Worm (Caenorhabditis elegans) whole organism, mixed stage, embryonic: Measurements from ENCODE around the gene helq-1.

Source experiments
- M03D4.4 ChIP-seq: sonication (generic microtip); optimal IDR thresholded peaks from 2 replicates; lab custom pipeline; 2017; ENCODE audit warnings: mild to moderate bottlenecking, missing genetic modification characterization, missing compliant biosample characterization
- bed-3 ChIP-seq: fragments of 200-800 bp; sonication (Bioruptor generic); optimal IDR thresholded peaks from 3 replicates; lab custom pipeline; 2018; ENCODE audit warnings: mild to moderate bottlenecking, missing genetic modification characterization, moderate library complexity, missing compliant biosample characterization
- blmp-1 ChIP-seq: fragments of 150-350 bp; optimal IDR thresholded peaks from 2 replicates; lab custom pipeline; 2014; ENCODE audit warnings: missing biosample characterization, missing genetic modification characterization
- ceh-39 ChIP-seq: fragments of 150-350 bp; optimal IDR thresholded peaks from 2 replicates; lab custom pipeline; 2014; ENCODE audit warnings: missing biosample characterization, missing genetic modification characterization
- ceh-43 ChIP-seq: fragments of 200-800 bp; sonication (Bioruptor generic); optimal IDR thresholded peaks from 2 replicates; lab custom pipeline; 2018; ENCODE audit warnings: mild to moderate bottlenecking, missing genetic modification characterization, moderate library complexity, missing compliant biosample characterization
- ceh-83 ChIP-seq: fragments of 200-800 bp; sonication (Bioruptor generic); optimal IDR thresholded peaks from 2 replicates; lab custom pipeline; 2018; ENCODE audit warnings: mild to moderate bottlenecking, missing genetic modification characterization, missing compliant biosample characterization
- ces-1 ChIP-seq: fragments of 150-350 bp; optimal IDR thresholded peaks from 2 replicates; lab custom pipeline; 2014; ENCODE audit warnings: missing biosample characterization, missing genetic modification reagents, missing genetic modification characterization
- cnd-1 ChIP-seq: fragments of 200-800 bp; sonication (Bioruptor generic); optimal IDR thresholded peaks from 2 replicates; lab custom pipeline; 2018; ENCODE audit warnings: mild to moderate bottlenecking, missing genetic modification characterization, missing compliant biosample characterization
- drap-1 ChIP-seq: fragments of 200-800 bp; sonication (Bioruptor generic); optimal IDR thresholded peaks from 3 replicates; lab custom pipeline; 2018; ENCODE audit warnings: mild to moderate bottlenecking, missing genetic modification characterization, missing compliant biosample characterization
- elt-1 ChIP-seq: sonication (generic microtip); optimal IDR thresholded peaks from 2 replicates; lab custom pipeline; 2017; ENCODE audit warnings: missing genetic modification characterization, mild to moderate bottlenecking, missing compliant biosample characterization, antibody characterized with exemption, moderate library complexity, borderline replicate concordance; ENCODE audit not compliant: insufficient read depth
- elt-3 ChIP-seq: fragments of 150-350 bp; optimal IDR thresholded peaks from 2 replicates; lab custom pipeline; 2014; ENCODE audit warnings: missing biosample characterization, missing genetic modification characterization
- flh-1 ChIP-seq: fragments of 200-800 bp; sonication (Bioruptor generic); optimal IDR thresholded peaks from 2 replicates; lab custom pipeline; 2018; ENCODE audit warnings: mild to moderate bottlenecking, missing genetic modification characterization, moderate library complexity, missing compliant biosample characterization
- ham-2 ChIP-seq: fragments of 200-800 bp; sonication (Bioruptor generic); optimal IDR thresholded peaks from 2 replicates; lab custom pipeline; 2018; ENCODE audit warnings: mild to moderate bottlenecking, missing genetic modification characterization, missing compliant biosample characterization
- hlh-1 ChIP-seq: fragments of 150-350 bp; optimal IDR thresholded peaks from 2 replicates; lab custom pipeline; 2014; ENCODE audit warnings: missing biosample characterization, missing genetic modification reagents, missing genetic modification characterization
- lin-13 ChIP-seq: fragments of 150-350 bp; optimal IDR thresholded peaks from 2 replicates; lab custom pipeline; 2014; ENCODE audit warnings: missing biosample characterization, missing genetic modification characterization
- lin-32 ChIP-seq: fragments of 200-800 bp; sonication (Bioruptor generic); optimal IDR thresholded peaks from 2 replicates; lab custom pipeline; 2018; ENCODE audit warnings: mild to moderate bottlenecking, missing genetic modification characterization, missing compliant biosample characterization
- lsy-2 ChIP-seq: fragments of 150-350 bp; optimal IDR thresholded peaks from 2 replicates; lab custom pipeline; 2014; ENCODE audit warnings: missing biosample characterization, missing genetic modification characterization
- mab-5 ChIP-seq: fragments of 150-350 bp; optimal IDR thresholded peaks from 2 replicates; lab custom pipeline; 2014; ENCODE audit warnings: missing biosample characterization, missing genetic modification characterization
- mep-1 ChIP-seq: fragments of 150-350 bp; optimal IDR thresholded peaks from 2 replicates; lab custom pipeline; 2017; ENCODE audit warnings: missing biosample characterization, missing genetic modification reagents, missing genetic modification characterization, inconsistent platforms
- mls-2 ChIP-seq: sonication (generic microtip); optimal IDR thresholded peaks from 2 replicates; lab custom pipeline; 2016; ENCODE audit warnings: mild to moderate bottlenecking, missing genetic modification characterization, moderate library complexity, missing compliant biosample characterization
- nhr-12 ChIP-seq: fragments of 150-350 bp; optimal IDR thresholded peaks from 2 replicates; lab custom pipeline; 2014; ENCODE audit warnings: missing biosample characterization, missing genetic modification characterization
- nhr-2 ChIP-seq: fragments of 150-350 bp; optimal IDR thresholded peaks from 2 replicates; lab custom pipeline; 2014; ENCODE audit warnings: missing biosample characterization, missing genetic modification characterization
- nhr-237 ChIP-seq: fragments of 150-350 bp; optimal IDR thresholded peaks from 2 replicates; lab custom pipeline; 2014; ENCODE audit warnings: missing biosample characterization, missing genetic modification characterization
- nhr-28 ChIP-seq: fragments of 150-350 bp; optimal IDR thresholded peaks from 2 replicates; lab custom pipeline; 2014; ENCODE audit warnings: missing biosample characterization, missing genetic modification characterization
- nhr-76 ChIP-seq: sonication (generic microtip); optimal IDR thresholded peaks from 2 replicates; lab custom pipeline; 2017; ENCODE audit warnings: missing biosample characterization, missing genetic modification characterization
- pha-4 ChIP-seq: fragments of 150-350 bp; optimal IDR thresholded peaks from 2 replicates; lab custom pipeline; 2018; ENCODE audit warnings: missing biosample characterization, missing genetic modification reagents, missing genetic modification characterization
- sem-2 ChIP-seq: fragments of 200-800 bp; sonication (Bioruptor generic); optimal IDR thresholded peaks from 2 replicates; lab custom pipeline; 2018; ENCODE audit warnings: mild to moderate bottlenecking, missing genetic modification characterization, missing compliant biosample characterization
- snpc-4 ChIP-seq: fragments of 150-350 bp; optimal IDR thresholded peaks from 2 replicates; lab custom pipeline; 2014; ENCODE audit warnings: missing biosample characterization, missing genetic modification characterization
- sptf-1 ChIP-seq: sonication (generic microtip); optimal IDR thresholded peaks from 2 replicates; lab custom pipeline; 2017; ENCODE audit warnings: mild to moderate bottlenecking, missing genetic modification characterization, moderate library complexity, missing compliant biosample characterization
- tbx-8 ChIP-seq: fragments of 200-800 bp; sonication (Bioruptor generic); optimal IDR thresholded peaks from 2 replicates; lab custom pipeline; 2018; ENCODE audit warnings: mild to moderate bottlenecking, missing genetic modification characterization, moderate library complexity, missing compliant biosample characterization
- unc-120 ChIP-seq: sonication (generic microtip); optimal IDR thresholded peaks from 2 replicates; lab custom pipeline; 2017; ENCODE audit warnings: missing genetic modification characterization, missing compliant biosample characterization; ENCODE audit not compliant: poor library complexity, severe bottlenecking
- unc-39 ChIP-seq: fragments of 150-350 bp; optimal IDR thresholded peaks from 2 replicates; lab custom pipeline; 2014; ENCODE audit warnings: missing biosample characterization, missing genetic modification characterization
- unc-62 ChIP-seq: fragments of 150-350 bp; optimal IDR thresholded peaks from 2 replicates; lab custom pipeline; 2014; ENCODE audit warnings: missing biosample characterization, missing genetic modification reagents, missing genetic modification characterization
- zip-8 ChIP-seq: fragments of 150-350 bp; optimal IDR thresholded peaks from 2 replicates; lab custom pipeline; 2014; ENCODE audit warnings: missing biosample characterization, missing genetic modification characterization
- ztf-11 ChIP-seq: fragments of 150-350 bp; optimal IDR thresholded peaks from 2 replicates; lab custom pipeline; 2014; ENCODE audit warnings: missing biosample characterization, missing genetic modification characterization

Gene helq-1

ce11 chrIII:537054-537453 is 49.9 kb downstream of the helq-1 start:
- no peak for TF ChIP-seq nhr-12 (tag; lab: Kevin White, UChicago)
- TF ChIP-seq nhr-237 (tag; lab: Kevin White, UChicago) = no peak
- no peak for TF ChIP-seq lin-32 (GFP tag; lab: Kevin White, UChicago)
- no peak for TF ChIP-seq lin-13

ce11 chrIII:535266-536107 is 51.4 kb downstream of the helq-1 start:
- no peak for TF ChIP-seq nhr-76 (tag; lab: Kevin White, UChicago)
- peak; percentile 61 for TF ChIP-seq lin-32 (GFP tag; lab: Kevin White, UChicago)
- TF ChIP-seq nhr-28 (tag; lab: Kevin White, UChicago) = no peak
- TF ChIP-seq bed-3 = peak; percentile 44
- TF ChIP-seq ceh-83 (GFP tag; lab: Kevin White, UChicago) = peak; percentile 69
- TF ChIP-seq unc-39 = no peak
- TF ChIP-seq lin-13 = no peak
- no peak for TF ChIP-seq pha-4 (tag; lab: Kevin White, UChicago)
- TF ChIP-seq elt-3 (tag; lab: Kevin White, UChicago) = no peak
- TF ChIP-seq unc-120 = peak; percentile 49
- peak; percentile 55 for TF ChIP-seq tbx-8 (GFP tag; lab: Kevin White, UChicago)
- TF ChIP-seq sem-2 (GFP tag; lab: Kevin White, UChicago) = peak; percentile 68
- peak; percentile 85 for TF ChIP-seq M03D4.4
- TF ChIP-seq mab-5 (tag; lab: Kevin White, UChicago) = no peak
- TF ChIP-seq ztf-11 (tag; lab: Kevin White, UChicago) = no peak
- no peak for TF ChIP-seq lsy-2 (tag; lab: Kevin White, UChicago)
- TF ChIP-seq zip-8 (tag; lab: Kevin White, UChicago) = no peak
- TF ChIP-seq nhr-2 = no peak
- TF ChIP-seq hlh-1 = no peak
- peak; percentile 50 for TF ChIP-seq ham-2
- peak; percentile 61 for TF ChIP-seq ceh-43 (GFP tag; lab: Kevin White, UChicago)
- peak; percentile 78 for TF ChIP-seq ceh-39 (tag; lab: Kevin White, UChicago)
- TF ChIP-seq mls-2 (tag; lab: Kevin White, UChicago) = peak; percentile 85
- TF ChIP-seq unc-62 (GFP tag; lab: Kevin White, UChicago) = no peak
- TF ChIP-seq flh-1 (GFP tag; lab: Kevin White, UChicago) = peak; percentile 48
- peak; percentile 7 for TF ChIP-seq mep-1
- TF ChIP-seq nhr-12 (tag; lab: Kevin White, UChicago) = no peak
- no peak for TF ChIP-seq ces-1
- TF ChIP-seq sptf-1 = peak; percentile 90
- peak; percentile 82 for TF ChIP-seq cnd-1 (tag; lab: Kevin White, UChicago)
- no peak for TF ChIP-seq elt-1
- peak; percentile 63 for TF ChIP-seq drap-1 (GFP tag; lab: Kevin White, UChicago)
- no peak for TF ChIP-seq blmp-1 (tag; lab: Kevin White, UChicago)
- TF ChIP-seq snpc-4 = no peak
- no peak for TF ChIP-seq nhr-237 (tag; lab: Kevin White, UChicago)

- no peak for TF ChIP-seq ceh-43 (GFP tag; lab: Kevin White, UChicago)
- no peak for TF ChIP-seq lin-32 (GFP tag; lab: Kevin White, UChicago)
- TF ChIP-seq ces-1 = no peak
- no peak for TF ChIP-seq unc-39
- no peak for TF ChIP-seq ceh-83 (GFP tag; lab: Kevin White, UChicago)
- TF ChIP-seq nhr-76 (tag; lab: Kevin White, UChicago) = no peak
- no peak for TF ChIP-seq ceh-39 (tag; lab: Kevin White, UChicago)
- no peak for TF ChIP-seq lsy-2 (tag; lab: Kevin White, UChicago)
- no peak for TF ChIP-seq lin-13
- TF ChIP-seq nhr-12 (tag; lab: Kevin White, UChicago) = no peak
- TF ChIP-seq sem-2 (GFP tag; lab: Kevin White, UChicago) = no peak
- TF ChIP-seq ham-2 = no peak
- no peak for TF ChIP-seq elt-1
- no peak for TF ChIP-seq pha-4 (tag; lab: Kevin White, UChicago)
- TF ChIP-seq blmp-1 (tag; lab: Kevin White, UChicago) = no peak
- no peak for TF ChIP-seq nhr-2
Observed at ce11 chrIII:532152-532551, 54.8 kb downstream of the helq-1 start.
